Worm (Caenorhabditis elegans): ENCODE measurements around the gene R11D1.7.

- TF ChIP-seq nhr-237 (tag; optimal IDR thresholded peaks at IDR 0.05) (no peak), nhr-76 (tag; optimal IDR thresholded peaks at IDR 0.05) (no peak), mep-1 (tag; optimal IDR thresholded peaks at IDR 0.05) (no peak), unc-62 (GFP tag; optimal IDR thresholded peaks at IDR 0.05) (no peak), sptf-1 (tag; optimal IDR thresholded peaks at IDR 0.05) (no peak), ceh-39 (tag; optimal IDR thresholded peaks at IDR 0.05) (no peak), elt-1 (tag; optimal IDR thresholded peaks at IDR 0.05; ENCODE audit: borderline replicate concordance, insufficient read depth) (no peak), ztf-11 (tag; optimal IDR thresholded peaks at IDR 0.05) (no peak), nhr-2 (tag; optimal IDR thresholded peaks at IDR 0.05) (no peak), nhr-28 (tag; optimal IDR thresholded peaks at IDR 0.05) (no peak), elt-3 (tag; optimal IDR thresholded peaks at IDR 0.05) (no peak), nhr-12 (tag; optimal IDR thresholded peaks at IDR 0.05) (no peak), sem-2 (GFP tag; optimal IDR thresholded peaks at IDR 0.05) (no peak), mls-2 (tag; optimal IDR thresholded peaks at IDR 0.05) (no peak)
These were observed 43.5 kb upstream of the R11D1.7 start for ce11 chrV:12676299-12676698.
